Worm (Caenorhabditis elegans) whole organism, young adult: Measurements from ENCODE around the gene ZK632.2.

Experiments
- B0035.1 ChIP-seq: sonication (generic microtip); optimal IDR thresholded peaks from 2 replicates; lab custom pipeline; 2016; ENCODE audit warnings: missing genetic modification characterization, mild to moderate bottlenecking, missing compliant biosample characterization, missing genotype, missing genetic modification reagents
- C06A6.2 ChIP-seq: fragments of 200-800 bp; sonication (Bioruptor generic); conservative IDR thresholded peaks from 2 replicates; pipeline ENCODE4 v1.3.6; 2022; ENCODE audit warnings: missing genetic modification characterization, missing compliant biosample characterization
- F22D6.2 ChIP-seq: sonication (generic microtip); optimal IDR thresholded peaks from 2 replicates; lab custom pipeline; 2016; ENCODE audit warnings: mild to moderate bottlenecking, missing genetic modification characterization, missing compliant biosample characterization
- F23B12.7 ChIP-seq: sonication (generic microtip); optimal IDR thresholded peaks from 2 replicates; lab custom pipeline; 2017; ENCODE audit warnings: missing genetic modification characterization, mild to moderate bottlenecking, missing compliant biosample characterization, antibody characterized with exemption, moderate library complexity; ENCODE audit not compliant: insufficient read depth
- F33H1.4 ChIP-seq: fragments of 200-800 bp; sonication (Bioruptor generic); IDR thresholded peaks from 2 replicates; pipeline ENCODE4 v1.3.6; 2022; ENCODE audit warnings: missing genetic modification reagents, missing genetic modification characterization, missing compliant biosample characterization
- F49E8.2 ChIP-seq: sonication (generic microtip); optimal IDR thresholded peaks from 3 replicates; lab custom pipeline; 2017; ENCODE audit warnings: missing genetic modification characterization, mild to moderate bottlenecking, missing compliant biosample characterization, antibody characterized with exemption, moderate library complexity; ENCODE audit not compliant: insufficient read depth
- F57C9.4 ChIP-seq: sonication (generic microtip); optimal IDR thresholded peaks from 2 replicates; lab custom pipeline; 2017; ENCODE audit warnings: mild to moderate bottlenecking, missing genetic modification characterization, missing compliant biosample characterization
- K11D2.4 ChIP-seq: fragments of 200-800 bp; sonication (Bioruptor generic); IDR thresholded peaks from 2 replicates; pipeline ENCODE4 v1.3.6; 2022; ENCODE audit warnings: missing genetic modification reagents, missing genetic modification characterization, missing compliant biosample characterization
- T26A5.8 ChIP-seq: sonication (generic microtip); optimal IDR thresholded peaks from 2 replicates; lab custom pipeline; 2016; ENCODE audit warnings: missing genetic modification characterization, missing compliant biosample characterization
- Y53G8AR.9 ChIP-seq: fragments of 200-800 bp; sonication (Bioruptor generic); conservative IDR thresholded peaks from 2 replicates; pipeline ENCODE4 v1.3.6; 2022; ENCODE audit warnings: missing genetic modification reagents, missing genetic modification characterization, missing compliant biosample characterization
- Y56A3A.18 ChIP-seq: fragments of 200-800 bp; sonication (Bioruptor generic); IDR thresholded peaks from 2 replicates; pipeline ENCODE4 v1.3.6; 2022; ENCODE audit warnings: missing genetic modification reagents, missing genetic modification characterization, missing compliant biosample characterization
- Y79H2A.3 ChIP-seq: fragments of 200-800 bp; sonication (Bioruptor generic); conservative IDR thresholded peaks from 2 replicates; pipeline ENCODE4 v1.3.6; 2022; ENCODE audit warnings: missing genetic modification reagents, missing genetic modification characterization, missing compliant biosample characterization
- Y95B8A.8 ChIP-seq: fragments of 200-800 bp; sonication (Bioruptor generic); IDR thresholded peaks from 2 replicates; pipeline ENCODE4 v1.3.6; 2022; ENCODE audit warnings: missing genetic modification reagents, missing genetic modification characterization, missing compliant biosample characterization
- ZK185.1 ChIP-seq: sonication (generic microtip); optimal IDR thresholded peaks from 2 replicates; lab custom pipeline; 2016; ENCODE audit warnings: mild to moderate bottlenecking, missing genetic modification characterization, missing compliant biosample characterization; ENCODE audit not compliant: poor library complexity, severe bottlenecking
- ama-1 ChIP-seq, 3 experiments: fragments of 150-350 bp in 1 of 3; sonication (generic microtip) in 2 of 3; optimal IDR thresholded peaks; 2 replicates each; lab custom pipeline; 2014 to 2018; ENCODE audit warnings: missing biosample characterization in 2 of 3, missing genetic modification characterization in 2 of 3, missing genetic modification reagents in 2 of 3
- athp-1 ChIP-seq: sonication (generic microtip); optimal IDR thresholded peaks from 2 replicates; lab custom pipeline; 2017; ENCODE audit warnings: mild to moderate bottlenecking, missing genetic modification characterization, missing compliant biosample characterization
- ccch-3 ChIP-seq: fragments of 200-800 bp; sonication (Bioruptor generic); optimal IDR thresholded peaks from 2 replicates; lab custom pipeline; 2018; ENCODE audit warnings: mild to moderate bottlenecking, missing genetic modification characterization, missing compliant biosample characterization
- cebp-1 ChIP-seq, 2 experiments: fragments of 200-800 bp in 1 of 2; sonication (Bioruptor generic) in 1 of 2; sonication (generic microtip) in 1 of 2; IDR thresholded peaks in 1 of 2; optimal IDR thresholded peaks in 1 of 2; 2 replicates each; pipeline versions ENCODE4 v1.3.6 to Lab custom; 2017 to 2022; ENCODE audit warnings: missing compliant biosample characterization in 2 of 2, missing genetic modification characterization in 2 of 2, mild to moderate bottlenecking in 1 of 2, missing genetic modification reagents in 1 of 2, moderate library complexity in 1 of 2
- dox-1 ChIP-seq: fragments of 200-800 bp; sonication (Bioruptor generic); IDR thresholded peaks from 2 replicates; pipeline ENCODE4 v1.3.6; 2022; ENCODE audit warnings: missing genetic modification reagents, missing genetic modification characterization, missing compliant biosample characterization
- dpff-1 ChIP-seq: sonication (generic microtip); optimal IDR thresholded peaks from 2 replicates; lab custom pipeline; 2017; ENCODE audit warnings: mild to moderate bottlenecking, missing genetic modification characterization, missing compliant biosample characterization
- ekl-4 ChIP-seq: fragments of 200-800 bp; sonication (Bioruptor generic); IDR thresholded peaks from 2 replicates; pipeline ENCODE4 v1.3.6; 2022; ENCODE audit warnings: missing genetic modification reagents, missing genetic modification characterization, missing compliant biosample characterization
- him-1 ChIP-seq: sonication (generic microtip); optimal IDR thresholded peaks from 2 replicates; lab custom pipeline; 2016; ENCODE audit warnings: missing genotype, missing genetic modification reagents, missing genetic modification characterization, missing compliant biosample characterization
- hlh-12 ChIP-seq: sonication (generic microtip); optimal IDR thresholded peaks from 2 replicates; lab custom pipeline; 2016; ENCODE audit warnings: missing genetic modification characterization, missing compliant biosample characterization
- hrde-1 ChIP-seq: sonication (generic microtip); optimal IDR thresholded peaks from 2 replicates; lab custom pipeline; 2016; ENCODE audit warnings: missing genetic modification characterization, mild to moderate bottlenecking, missing compliant biosample characterization, moderate library complexity, missing genotype, missing genetic modification reagents, borderline replicate concordance
- hsf-1 ChIP-seq: fragments of 200-800 bp; sonication (Bioruptor generic); IDR thresholded peaks from 2 replicates; pipeline ENCODE4 v1.3.6; 2022; ENCODE audit warnings: missing genetic modification reagents, missing genetic modification characterization, missing compliant biosample characterization
- let-607 ChIP-seq, 2 experiments: fragments of 200-800 bp in 1 of 2; sonication (Bioruptor generic) in 1 of 2; sonication (generic microtip) in 1 of 2; optimal IDR thresholded peaks; 2 replicates each; lab custom pipeline; 2016 to 2018; ENCODE audit warnings: mild to moderate bottlenecking in 2 of 2, missing compliant biosample characterization in 2 of 2, missing genetic modification characterization in 2 of 2, moderate library complexity in 2 of 2, missing genotype in 1 of 2
- lin-26 ChIP-seq: fragments of 200-800 bp; sonication (Bioruptor generic); IDR thresholded peaks from 2 replicates; pipeline ENCODE4 v1.3.6; 2022; ENCODE audit warnings: missing genetic modification reagents, missing genetic modification characterization, missing compliant biosample characterization
- lin-40 ChIP-seq: sonication (generic microtip); optimal IDR thresholded peaks from 2 replicates; lab custom pipeline; 2016; ENCODE audit warnings: missing genetic modification characterization, mild to moderate bottlenecking, missing compliant biosample characterization, missing genotype, missing genetic modification reagents
- mcd-1 ChIP-seq: fragments of 200-800 bp; sonication (Bioruptor generic); IDR thresholded peaks from 2 replicates; pipeline ENCODE4 v1.3.6; 2022; ENCODE audit warnings: missing genetic modification reagents, missing genetic modification characterization, missing compliant biosample characterization
- nhr-90 ChIP-seq: sonication (generic microtip); optimal IDR thresholded peaks from 2 replicates; lab custom pipeline; 2016; ENCODE audit warnings: missing genotype, mild to moderate bottlenecking, missing genetic modification characterization, missing compliant biosample characterization
- pbrm-1 ChIP-seq: fragments of 200-800 bp; sonication (Bioruptor generic); IDR thresholded peaks from 2 replicates; pipeline ENCODE4 v1.3.6; 2022; ENCODE audit warnings: missing genetic modification reagents, missing genetic modification characterization, missing compliant biosample characterization
- repo-1 ChIP-seq: sonication (generic microtip); optimal IDR thresholded peaks from 2 replicates; lab custom pipeline; 2017; ENCODE audit warnings: mild to moderate bottlenecking, missing genetic modification characterization, missing compliant biosample characterization
- sdz-38 ChIP-seq: sonication (generic microtip); optimal IDR thresholded peaks from 2 replicates; lab custom pipeline; 2016; ENCODE audit warnings: missing genotype, missing genetic modification characterization, missing compliant biosample characterization
- snpc-3.4 ChIP-seq: sonication (generic microtip); optimal IDR thresholded peaks from 2 replicates; lab custom pipeline; 2017; ENCODE audit warnings: missing genetic modification characterization, mild to moderate bottlenecking, missing compliant biosample characterization, antibody characterized with exemption, moderate library complexity, missing genotype, missing genetic modification reagents
- somi-1 ChIP-seq: fragments of 200-800 bp; sonication (Bioruptor generic); optimal IDR thresholded peaks from 2 replicates; lab custom pipeline; 2018; ENCODE audit warnings: mild to moderate bottlenecking, missing genetic modification characterization, missing compliant biosample characterization
- tbp1 ChIP-seq: fragments of 200-800 bp; sonication (Bioruptor generic); optimal IDR thresholded peaks from 2 replicates; lab custom pipeline; 2018; ENCODE audit warnings: mild to moderate bottlenecking, missing genetic modification characterization, missing compliant biosample characterization
- tlf-1 ChIP-seq: fragments of 200-800 bp; sonication (Bioruptor generic); optimal IDR thresholded peaks from 2 replicates; lab custom pipeline; 2018; ENCODE audit warnings: mild to moderate bottlenecking, missing genetic modification characterization, missing compliant biosample characterization
- unc-130 ChIP-seq: sonication (generic microtip); optimal IDR thresholded peaks from 2 replicates; lab custom pipeline; 2016; ENCODE audit warnings: missing genetic modification reagents, missing genetic modification characterization, missing compliant biosample characterization
- unc-62 ChIP-seq: fragments of 150-350 bp; optimal IDR thresholded peaks from 2 replicates; lab custom pipeline; 2014; ENCODE audit warnings: missing biosample characterization, missing genetic modification reagents, missing genetic modification characterization
- zim-3 ChIP-seq: sonication (generic microtip); optimal IDR thresholded peaks from 2 replicates; lab custom pipeline; 2017; ENCODE audit warnings: mild to moderate bottlenecking, missing genetic modification characterization, moderate library complexity, missing compliant biosample characterization
- ztf-18 ChIP-seq: sonication (generic microtip); optimal IDR thresholded peaks from 2 replicates; lab custom pipeline; 2016; ENCODE audit warnings: missing genotype, mild to moderate bottlenecking, missing genetic modification characterization, missing compliant biosample characterization
- ztf-26 ChIP-seq: sonication (generic microtip); optimal IDR thresholded peaks from 2 replicates; lab custom pipeline; 2017; ENCODE audit warnings: missing genetic modification characterization, missing compliant biosample characterization

The ZK632.2 gene

DNA sequence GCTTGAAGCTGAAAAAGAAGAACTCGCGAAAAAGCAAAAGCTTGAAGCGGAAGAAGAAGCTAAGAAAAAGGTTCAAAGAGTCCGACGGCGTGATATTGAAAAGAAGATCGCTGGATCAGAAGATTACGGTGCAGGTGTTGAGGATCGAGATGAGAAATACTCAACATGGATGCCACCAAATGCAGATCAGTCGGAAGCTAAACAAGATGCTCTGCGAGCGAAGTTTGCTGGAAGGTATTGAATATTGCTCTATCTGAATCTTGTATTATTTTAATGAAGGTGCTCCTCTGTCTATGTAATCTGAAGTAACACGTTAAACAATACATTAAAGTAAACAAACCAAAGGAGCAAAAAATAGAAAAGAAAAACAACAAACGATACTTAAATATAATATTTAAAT, 3.1 kb downstream of the ZK632.2 start:
- TF ChIP-seq lin-26 (GFP tag; lab: Robert Waterston, UW) = peak; percentile 51
- 0 out of 2 replicates have a peak, but pooled peaks have one; percentile 29 for TF ChIP-seq dox-1 (GFP tag; lab: Robert Waterston, UW)
- TF ChIP-seq Y79H2A.3 (GFP tag; lab: Robert Waterston, UW) = 0 out of 2 replicates have a peak, but pooled peaks have one; percentile 21
- TF ChIP-seq him-1 (tag; lab: Kevin White, UChicago) = peak; percentile 73
- TF ChIP-seq hrde-1 (tag; lab: Kevin White, UChicago) = peak; percentile 2
- peak; percentile 53; the same call in 1 of the 2 replicates for TF ChIP-seq hsf-1
- TF ChIP-seq F49E8.2 (tag; lab: Kevin White, UChicago) = peak; percentile 9
- no peak for TF ChIP-seq unc-62 (GFP tag; lab: Kevin White, UChicago)
- TF ChIP-seq Y95B8A.8 (GFP tag; lab: Robert Waterston, UW) = 0 out of 2 replicates have a peak, but pooled peaks have one; percentile 67
- TF ChIP-seq C06A6.2 (GFP tag; lab: Robert Waterston, UW) = no peak
- no peak for TF ChIP-seq F57C9.4
- no peak for TF ChIP-seq ccch-3 (GFP tag; lab: Kevin White, UChicago)
- TF ChIP-seq athp-1 (tag; lab: Kevin White, UChicago) = peak; percentile 4
- TF ChIP-seq, all 124 proteins: peak for 9

DNA sequence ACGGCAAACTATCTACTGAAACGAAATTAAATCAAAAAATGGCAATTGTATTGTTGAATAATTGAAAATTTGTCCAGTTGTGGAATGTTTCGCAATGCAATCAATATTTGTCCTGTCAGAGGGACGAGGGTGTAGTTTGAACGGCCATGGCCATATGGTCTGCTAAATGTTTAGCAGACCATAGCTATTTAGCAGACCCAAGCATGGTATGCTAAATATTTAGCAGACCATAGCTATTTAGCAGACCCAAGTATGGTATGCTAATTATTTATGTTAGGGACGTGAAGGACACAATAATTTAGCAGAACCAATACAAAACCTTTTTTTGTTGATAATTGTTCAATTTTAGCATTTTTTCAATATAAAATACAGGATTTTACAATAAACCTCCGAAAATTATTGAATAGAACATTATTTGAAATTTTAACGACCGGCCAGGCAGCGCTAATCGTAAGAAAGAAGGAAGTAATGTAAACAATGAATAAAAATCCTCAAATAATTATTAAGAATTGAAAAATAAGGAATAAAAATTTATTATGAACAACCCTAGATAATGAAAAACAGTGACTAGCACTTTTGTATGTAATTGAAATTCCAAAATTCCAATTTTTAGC, 6.2 kb downstream of the ZK632.2 start, which contains the start of gene riok-3:
riok-3 (minus strand) TSS at position 15 of the 614 bp plus-strand sequence.
- TF ChIP-seq ZK185.1 (tag; lab: Kevin White, UChicago) (peak; percentile 40), Y95B8A.8 (GFP tag; lab: Robert Waterston, UW) (peak; percentile 40; the same call in 1 of the 2 replicates), tbp1 (GFP tag; lab: Kevin White, UChicago) (peak; percentile 15), tlf-1 (GFP tag; lab: Kevin White, UChicago) (peak; percentile 1), F23B12.7 (tag; lab: Kevin White, UChicago) (peak; percentile 21), zim-3 (tag; lab: Kevin White, UChicago) (peak; percentile 67), lin-26 (GFP tag; lab: Robert Waterston, UW) (0 out of 2 replicates have a peak, but pooled peaks have one; percentile 25), ztf-18 (no peak), somi-1 (peak; percentile 44), dox-1 (GFP tag; lab: Robert Waterston, UW) (peak; percentile 33; the same call in 1 of the 2 replicates), ama-1 (optimal IDR thresholded peaks at IDR 0.05; lab: Kevin White, UChicago) (no peak), ama-1 (GFP tag; optimal IDR thresholded peaks at IDR 0.05; lab: Kevin White, UChicago) (no peak), cebp-1 (GFP tag; IDR thresholded peaks at IDR 0.05; lab: Robert Waterston, UW) (peak; percentile 74; the same call in 1 of the 2 replicates), cebp-1 (tag; optimal IDR thresholded peaks at IDR 0.05; lab: Kevin White, UChicago) (peak; percentile 94), repo-1 (tag; lab: Kevin White, UChicago) (peak; percentile 77), hlh-12 (tag; lab: Kevin White, UChicago) (no peak), F22D6.2 (tag; lab: Kevin White, UChicago) (no peak), dpff-1 (tag; lab: Kevin White, UChicago) (peak; percentile 36), unc-130 (GFP tag; lab: Kevin White, UChicago) (no peak), Y56A3A.18 (GFP tag; lab: Robert Waterston, UW) (peak; percentile 10; the same call in 1 of the 2 replicates), Y53G8AR.9 (GFP tag; lab: Robert Waterston, UW) (peak; percentile 75), let-607 (tag; optimal IDR thresholded peaks at IDR 0.05; lab: Kevin White, UChicago) (peak in 1 of 2 experiments; percentile 2), ztf-26 (tag; lab: Kevin White, UChicago) (peak; percentile 36), K11D2.4 (GFP tag; lab: Robert Waterston, UW) (peak; percentile 38; the same call in 1 of the 2 replicates), ekl-4 (GFP tag; lab: Robert Waterston, UW) (peak; percentile 50), sdz-38 (tag; lab: Kevin White, UChicago) (no peak), B0035.1 (tag; lab: Kevin White, UChicago) (no peak), mcd-1 (GFP tag; lab: Robert Waterston, UW) (peak; percentile 33; the same call in 1 of the 2 replicates), pbrm-1 (GFP tag; lab: Robert Waterston, UW) (peak; percentile 49; the same call in 1 of the 2 replicates), F57C9.4 (peak; percentile 41), lin-40 (tag; lab: Kevin White, UChicago) (peak; percentile 11), F33H1.4 (GFP tag; lab: Robert Waterston, UW) (no peak), nhr-90 (tag; lab: Kevin White, UChicago) (no peak), C06A6.2 (GFP tag; lab: Robert Waterston, UW) (0 out of 2 replicates have a peak, but pooled peaks have one; percentile 18), T26A5.8 (tag; lab: Kevin White, UChicago) (no peak), snpc-3.4 (no peak), Y79H2A.3 (GFP tag; lab: Robert Waterston, UW) (0 out of 2 replicates have a peak, but pooled peaks have one; percentile 68)
